Fruit fly (Drosophila melanogaster): ENCODE results near the gene CG6013.

DNA sequence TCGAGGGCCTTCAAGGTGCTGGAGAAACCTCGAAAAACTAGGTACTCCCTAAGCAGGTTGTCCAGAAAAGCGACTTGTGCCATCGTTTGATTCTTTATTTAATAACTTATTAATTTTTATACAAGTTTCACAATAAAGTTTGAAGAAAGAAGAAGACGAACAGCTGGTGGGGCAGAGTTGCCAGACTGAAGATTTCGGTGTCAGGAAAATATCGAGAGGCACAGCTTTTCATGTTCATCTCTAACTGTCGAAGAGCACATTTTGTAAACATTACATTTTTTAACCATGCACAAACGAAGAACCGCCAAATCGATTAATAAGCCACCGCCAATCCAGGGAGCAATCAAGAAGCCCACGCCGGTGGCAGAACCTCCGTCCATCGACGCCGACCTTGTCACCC is 7.4 kb upstream of the CG6013 start, which contains the start of the genes CG6005 and CG14286:
- TF ChIP-seq psq (GFP tag; optimal IDR thresholded peaks at IDR 0.05) (peak; percentile 26), Jra (GFP tag; optimal IDR thresholded peaks at IDR 0.05) (no peak), Sp1 (GFP tag; optimal IDR thresholded peaks at IDR 0.05) (peak; percentile 2), sv (GFP tag; optimal IDR thresholded peaks at IDR 0.05) (peak; percentile 41), pan (optimal IDR thresholded peaks at IDR 0.05) (no peak), h (GFP tag; optimal IDR thresholded peaks at IDR 0.05) (peak; percentile 49), usp (GFP tag; optimal IDR thresholded peaks at IDR 0.05) (no peak), fru (GFP tag; optimal IDR thresholded peaks at IDR 0.05) (peak; percentile 39), br (GFP tag; optimal IDR thresholded peaks at IDR 0.05) (peak; percentile 46), CrebA (GFP tag; optimal IDR thresholded peaks at IDR 0.05; ENCODE audit: borderline replicate concordance) (no peak), woc (GFP tag; optimal IDR thresholded peaks at IDR 0.05) (no peak), CG9705 (GFP tag; optimal IDR thresholded peaks at IDR 0.05) (no peak)
